Fruit fly (Drosophila melanogaster) S2 (cell line): ENCODE measurements around the gene CG34328.

Experiments used
- CG8478 ChIP-seq: fragments of >200 bp; optimal IDR thresholded peaks from 2 replicates; lab custom pipeline; 2018
- CTCF ChIP-seq, 2 experiments: fragments of >200 bp; optimal IDR thresholded peaks; 2 replicates each; lab custom pipeline; 2018

DNA sequence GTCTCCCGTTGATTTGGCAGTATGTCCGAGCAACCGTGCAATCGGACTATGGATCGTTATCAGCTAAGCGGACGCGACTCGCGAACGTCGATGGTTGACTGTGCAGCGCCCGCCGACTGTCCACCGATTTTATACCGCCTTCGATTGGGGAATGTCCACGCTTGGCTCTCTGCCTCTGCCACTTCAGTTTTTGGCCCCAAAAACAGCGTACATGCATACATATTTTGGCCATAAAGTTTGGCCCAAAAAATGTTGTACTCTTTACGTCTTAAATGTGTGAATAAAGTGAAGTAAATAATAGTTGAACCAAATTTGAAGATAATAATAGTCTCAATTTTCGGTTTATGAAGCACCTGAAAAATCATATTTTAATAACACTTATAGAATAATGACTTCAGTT is 40.6 kb upstream of the CG34328 start, which contains the start of gene CG32548:
- no peak for TF ChIP-seq CG8478 (lab: Kevin White, UChicago)
- no peak for TF ChIP-seq CTCF (optimal IDR thresholded peaks at IDR 0.05; lab: Kevin White, UChicago)
